Worm (Caenorhabditis elegans) whole organism, midembryonic: ENCODE data around the gene cft-1.

ENCODE experiments used
- T22C8.4 ChIP-seq: fragments of 200-800 bp; sonication (Bioruptor generic); IDR thresholded peaks from 2 replicates; pipeline ENCODE4 v1.3.6; 2022; ENCODE audit warnings: missing genetic modification characterization, missing compliant biosample characterization
- cog-1 ChIP-seq: sonication (generic microtip); optimal IDR thresholded peaks from 2 replicates; lab custom pipeline; 2016; ENCODE audit warnings: missing genetic modification characterization, missing compliant biosample characterization
- flt-1 ChIP-seq: fragments of 200-800 bp; sonication (Bioruptor generic); IDR thresholded peaks from 2 replicates; pipeline ENCODE4 v1.3.6; 2022; ENCODE audit warnings: missing genetic modification characterization, missing compliant biosample characterization
- klf-2 ChIP-seq: fragments of 200-800 bp; sonication (Bioruptor generic); conservative IDR thresholded peaks from 2 replicates; pipeline ENCODE4 v1.3.6; 2022; ENCODE audit warnings: missing genetic modification reagents, missing genetic modification characterization, missing compliant biosample characterization
- med-1 ChIP-seq: sonication (generic microtip); optimal IDR thresholded peaks from 2 replicates; lab custom pipeline; 2017; ENCODE audit warnings: missing genetic modification characterization, mild to moderate bottlenecking, missing compliant biosample characterization, antibody characterized with exemption, missing genetic modification reagents; ENCODE audit not compliant: insufficient read depth
- ref-1 ChIP-seq: fragments of 200-800 bp; sonication (Bioruptor generic); conservative IDR thresholded peaks from 2 replicates; pipeline ENCODE4 v1.3.6; 2022; ENCODE audit warnings: missing genetic modification reagents, missing genetic modification characterization, missing compliant biosample characterization
- tab-1 ChIP-seq: fragments of 200-800 bp; sonication (Bioruptor generic); IDR thresholded peaks from 2 replicates; pipeline ENCODE4 v1.3.6; 2022; ENCODE audit warnings: missing genetic modification characterization, missing compliant biosample characterization
- ztf-23 ChIP-seq: fragments of 200-800 bp; sonication (Bioruptor generic); IDR thresholded peaks from 2 replicates; pipeline ENCODE4 v1.3.6; 2022; ENCODE audit warnings: missing genetic modification reagents, missing genetic modification characterization, missing compliant biosample characterization
- ztf-29 ChIP-seq: fragments of 200-800 bp; sonication (Bioruptor generic); IDR thresholded peaks from 2 replicates; pipeline ENCODE4 v1.3.6; 2022; ENCODE audit warnings: missing genetic modification reagents, missing genetic modification characterization, missing compliant biosample characterization

The cft-1 gene

DNA sequence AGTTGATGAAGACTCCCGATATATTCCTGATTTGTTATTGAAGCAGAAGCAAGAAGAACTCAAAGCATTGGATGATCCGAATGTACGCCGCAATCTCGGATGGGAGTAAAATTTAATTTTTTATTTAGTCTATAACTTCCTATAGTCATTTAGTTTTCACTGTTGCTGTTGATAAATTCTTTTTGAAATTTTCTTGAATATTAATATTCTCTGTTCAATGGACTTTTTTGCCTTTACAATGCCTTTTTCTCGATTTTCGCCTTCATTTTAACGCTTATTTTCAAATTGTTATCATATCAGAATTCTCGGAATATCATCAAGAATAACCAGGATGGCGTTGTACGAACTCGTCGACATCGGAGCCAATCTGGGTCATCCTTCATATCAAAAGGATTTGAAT lies 55.7 kb downstream of the cft-1 start, which contains the start of gene crn-2:
TSS of gene crn-2 (plus strand) at position 301 of the 400 bp plus-strand sequence.
- TF ChIP-seq ztf-29 (GFP tag; lab: Robert Waterston, UW): no peak
- TF ChIP-seq flt-1: no peak
- TF ChIP-seq tab-1 (GFP tag; lab: Robert Waterston, UW): no peak
- no peak for TF ChIP-seq ztf-23
- no peak for TF ChIP-seq T22C8.4 (GFP tag; lab: Robert Waterston, UW)
- no peak for TF ChIP-seq klf-2 (GFP tag; lab: Robert Waterston, UW)
- no peak for TF ChIP-seq cog-1 (tag; lab: Kevin White, UChicago)
- no peak for TF ChIP-seq ref-1 (GFP tag; lab: Robert Waterston, UW)
- TF ChIP-seq med-1 (GFP tag; lab: Kevin White, UChicago): no peak
